Worm (Caenorhabditis elegans): ENCODE results near the gene C37C3.2.

DNA sequence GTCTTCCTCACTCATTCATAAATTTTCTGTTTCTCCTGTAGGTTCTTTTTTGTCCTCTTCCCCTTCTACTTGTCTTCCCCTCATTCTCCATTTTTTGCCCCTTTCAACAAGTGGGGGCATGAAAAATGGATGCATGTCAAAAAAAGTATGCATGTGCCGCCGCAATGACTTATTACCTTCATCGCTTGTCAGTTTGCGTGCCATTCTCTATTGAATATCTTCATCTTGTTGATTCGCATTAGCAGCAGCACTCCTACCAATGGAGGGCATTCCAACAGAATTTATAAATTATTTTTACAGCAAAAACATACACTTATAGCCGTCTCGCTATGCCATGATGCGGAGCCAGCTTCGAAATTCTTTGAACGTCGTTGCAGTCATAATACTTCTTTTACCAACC, 35.5 kb downstream of the C37C3.2 start, which contains the start of gene F40A3.1:
- TF ChIP-seq him-1 (tag; optimal IDR thresholded peaks at IDR 0.05) (no peak), W03F9.2 (tag; optimal IDR thresholded peaks at IDR 0.05) (no peak)
